Worm (Caenorhabditis elegans) whole organism, L4 larva: Measurements from ENCODE around the gene C08B6.11.

Source experiments
- F10B5.3 ChIP-seq: sonication (generic microtip); optimal IDR thresholded peaks from 2 replicates; lab custom pipeline; 2016; ENCODE audit warnings: mild to moderate bottlenecking, missing genetic modification characterization, missing compliant biosample characterization
- F37D6.2 ChIP-seq: sonication (generic microtip); optimal IDR thresholded peaks from 2 replicates; lab custom pipeline; 2016; ENCODE audit warnings: mild to moderate bottlenecking, missing genetic modification characterization, missing compliant biosample characterization
- F44E2.7 ChIP-seq: fragments of 200-800 bp; sonication (Bioruptor generic); IDR thresholded peaks from 2 replicates; pipeline ENCODE4 v2.1.2; 2022; ENCODE audit warnings: missing genetic modification characterization, missing compliant biosample characterization
- R02D3.7 ChIP-seq: fragments of 150-350 bp; sonication (generic microtip); optimal IDR thresholded peaks from 3 replicates; lab custom pipeline; 2014; ENCODE audit warnings: missing biosample characterization, missing genetic modification characterization
- Y105C5A.15 ChIP-seq: fragments of 200-800 bp; sonication (Bioruptor generic); IDR thresholded peaks from 2 replicates; pipeline ENCODE4 v1.3.6; 2022; ENCODE audit warnings: missing genetic modification characterization, missing compliant biosample characterization
- aha-1 ChIP-seq: fragments of 150-350 bp; peaks from one replicate; lab custom pipeline; 2014; ENCODE audit warnings: missing biosample characterization, missing genetic modification characterization
- attf-4 ChIP-seq: sonication (generic microtip); optimal IDR thresholded peaks from 3 replicates; lab custom pipeline; 2017; ENCODE audit warnings: missing biosample characterization, missing genetic modification characterization
- daf-16 ChIP-seq, 3 experiments: sonication (generic microtip); optimal IDR thresholded peaks; 2 replicates each; lab custom pipeline; 2016 to 2017; ENCODE audit warnings: missing genetic modification characterization in 3 of 3, missing genetic modification reagents in 3 of 3, mild to moderate bottlenecking in 2 of 3, missing compliant biosample characterization in 2 of 3, missing biosample characterization in 1 of 3, moderate library complexity in 1 of 3
- daf-8 ChIP-seq: fragments of 200-800 bp; sonication (Bioruptor generic); IDR thresholded peaks from 2 replicates; pipeline ENCODE4 v1.3.6; 2022; ENCODE audit warnings: missing genetic modification characterization, missing compliant biosample characterization
- dmd-6 ChIP-seq: fragments of 200-800 bp; sonication (Bioruptor generic); IDR thresholded peaks from 2 replicates; pipeline ENCODE4 v1.3.6; 2022; ENCODE audit warnings: missing genetic modification reagents, missing genetic modification characterization, missing compliant biosample characterization
- dmd-8 ChIP-seq: fragments of 200-800 bp; sonication (Bioruptor generic); IDR thresholded peaks from 2 replicates; pipeline ENCODE4 v1.3.6; 2022; ENCODE audit warnings: missing genetic modification characterization, missing compliant biosample characterization
- dve-1 ChIP-seq: sonication (generic microtip); optimal IDR thresholded peaks from 2 replicates; lab custom pipeline; 2017; ENCODE audit warnings: antibody characterized with exemption, mild to moderate bottlenecking, missing genetic modification characterization, missing compliant biosample characterization; ENCODE audit not compliant: insufficient read depth
- hif-1 ChIP-seq, 2 experiments: sonication (generic microtip); optimal IDR thresholded peaks; 2 replicates each; lab custom pipeline; 2016 to 2017; ENCODE audit warnings: missing compliant biosample characterization in 2 of 2, missing genetic modification characterization in 2 of 2, missing genetic modification reagents in 2 of 2, missing genotype in 2 of 2, mild to moderate bottlenecking in 1 of 2
- hlh-11 ChIP-seq: fragments of 200-800 bp; sonication (Bioruptor generic); optimal IDR thresholded peaks from 2 replicates; lab custom pipeline; 2018; ENCODE audit warnings: mild to moderate bottlenecking, missing genetic modification characterization, missing compliant biosample characterization
- lin-29 ChIP-seq: fragments of 200-800 bp; sonication (Bioruptor generic); IDR thresholded peaks from 2 replicates; pipeline ENCODE4 v1.3.6; 2022; ENCODE audit warnings: missing genetic modification reagents, missing genetic modification characterization, missing compliant biosample characterization
- lin-38 ChIP-seq: fragments of 200-800 bp; sonication (Bioruptor generic); IDR thresholded peaks from 2 replicates; pipeline ENCODE4 v1.3.6; 2022; ENCODE audit warnings: missing genetic modification reagents, missing genetic modification characterization, missing compliant biosample characterization
- nhr-11 ChIP-seq: fragments of 150-350 bp; optimal IDR thresholded peaks from 2 replicates; lab custom pipeline; 2014; ENCODE audit warnings: missing biosample characterization, missing genetic modification characterization
- nhr-25 ChIP-seq: sonication (generic microtip); optimal IDR thresholded peaks from 2 replicates; lab custom pipeline; 2017; ENCODE audit warnings: missing genetic modification characterization, mild to moderate bottlenecking, missing compliant biosample characterization, antibody characterized with exemption, moderate library complexity, borderline replicate concordance; ENCODE audit not compliant: insufficient read depth
- nhr-6 ChIP-seq: fragments of 150-350 bp; optimal IDR thresholded peaks from 2 replicates; lab custom pipeline; 2014; ENCODE audit warnings: missing biosample characterization, missing genetic modification characterization
- nhr-77 ChIP-seq: fragments of 150-350 bp; optimal IDR thresholded peaks from 2 replicates; lab custom pipeline; 2014; ENCODE audit warnings: missing biosample characterization, missing genetic modification characterization
- pqm-1 ChIP-seq: sonication (generic microtip); optimal IDR thresholded peaks from 2 replicates; lab custom pipeline; 2017; ENCODE audit warnings: missing biosample characterization, missing genetic modification characterization
- set-16 ChIP-seq: fragments of 200-800 bp; sonication (Bioruptor generic); IDR thresholded peaks from 2 replicates; pipeline ENCODE4 v1.3.6; 2022; ENCODE audit warnings: missing genetic modification reagents, missing genetic modification characterization, missing compliant biosample characterization
- snpc-1.2 ChIP-seq: fragments of 200-800 bp; sonication (Bioruptor generic); IDR thresholded peaks from 2 replicates; pipeline ENCODE4 v1.3.6; 2022; ENCODE audit warnings: missing genetic modification reagents, missing genetic modification characterization, missing compliant biosample characterization
- unc-39 ChIP-seq: sonication (generic microtip); optimal IDR thresholded peaks from 2 replicates; lab custom pipeline; 2017; ENCODE audit warnings: missing biosample characterization, missing genetic modification characterization
- unc-62 ChIP-seq, 3 experiments: fragments of 150-350 bp in 1 of 3; sonication (generic microtip); optimal IDR thresholded peaks in 2 of 3; peaks in 1 of 3; 1 replicate in 1 of 3; 2 replicates in 2 of 3; lab custom pipeline; 2014 to 2017; ENCODE audit warnings: missing biosample characterization in 3 of 3, missing genetic modification characterization in 3 of 3, missing genetic modification reagents in 3 of 3, missing genotype in 1 of 3
- zip-11 ChIP-seq: fragments of 200-800 bp; sonication (Bioruptor generic); IDR thresholded peaks from 2 replicates; pipeline ENCODE4 v1.3.6; 2022; ENCODE audit warnings: missing genetic modification characterization, missing compliant biosample characterization
- ztf-11 ChIP-seq: fragments of 150-350 bp; optimal IDR thresholded peaks from 2 replicates; lab custom pipeline; 2014; ENCODE audit warnings: missing biosample characterization, missing genetic modification characterization

Gene C08B6.11

ce11 chrV:10136644-10137043 lies 29.2 kb downstream of the C08B6.11 start:
- TF ChIP-seq set-16 (GFP tag; lab: Robert Waterston, UW) = peak; percentile 47; the same call in 1 of the 2 replicates

DNA sequence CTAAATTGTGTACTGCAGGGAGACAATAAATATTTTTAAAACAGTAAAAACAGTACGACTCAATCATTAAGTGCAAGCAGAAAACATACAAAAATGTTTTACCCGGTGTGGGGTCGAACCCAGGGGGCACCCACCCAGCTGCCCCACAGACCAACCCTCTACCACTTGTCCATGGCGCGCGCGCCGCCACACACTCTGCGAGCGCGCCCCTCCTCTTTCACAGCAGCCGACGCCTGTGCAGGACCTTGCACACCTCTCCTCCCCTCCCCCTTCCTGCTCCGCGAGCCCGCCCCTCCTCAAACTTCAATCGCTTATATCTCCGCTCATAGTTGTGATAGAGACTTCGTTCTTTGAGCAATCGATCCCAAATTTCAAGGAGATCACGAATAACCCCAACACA lies 31.2 kb downstream of the C08B6.11 start:
- TF ChIP-seq lin-38 = peak; percentile 60
- peak; percentile 63; the same call in 1 of the 2 replicates for TF ChIP-seq snpc-1.2
- TF ChIP-seq set-16 (GFP tag; lab: Robert Waterston, UW) = peak; percentile 63

DNA sequence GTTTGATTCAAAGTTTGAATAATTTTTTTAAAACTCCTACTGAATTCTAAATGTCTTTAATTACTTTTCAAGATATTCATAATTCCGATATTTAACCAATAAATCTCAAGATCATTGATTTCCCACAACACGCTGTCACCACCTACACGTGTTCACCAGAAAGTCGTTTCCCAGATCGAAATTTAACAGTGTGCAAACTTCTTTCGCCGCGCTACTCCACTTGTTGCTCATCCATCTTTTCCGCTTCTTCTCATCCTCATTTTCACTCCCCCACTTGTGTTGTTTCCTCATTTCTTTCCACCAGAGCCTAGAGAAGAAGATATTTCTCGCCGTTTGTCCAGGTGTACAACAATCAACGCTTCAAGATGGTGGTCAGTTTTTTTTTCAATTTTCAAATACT lies 38.2 kb downstream of the C08B6.11 start, which contains the start of gene C51E3.9:
C51E3.9 (plus strand) TSS at position 301 of the 400 bp plus-strand sequence.
- TF ChIP-seq hlh-11 (tag; lab: Kevin White, UChicago) (peak; percentile 5), aha-1 (tag; lab: Kevin White, UChicago) (peak; percentile 11), dmd-6 (GFP tag; lab: Robert Waterston, UW) (no peak)

DNA sequence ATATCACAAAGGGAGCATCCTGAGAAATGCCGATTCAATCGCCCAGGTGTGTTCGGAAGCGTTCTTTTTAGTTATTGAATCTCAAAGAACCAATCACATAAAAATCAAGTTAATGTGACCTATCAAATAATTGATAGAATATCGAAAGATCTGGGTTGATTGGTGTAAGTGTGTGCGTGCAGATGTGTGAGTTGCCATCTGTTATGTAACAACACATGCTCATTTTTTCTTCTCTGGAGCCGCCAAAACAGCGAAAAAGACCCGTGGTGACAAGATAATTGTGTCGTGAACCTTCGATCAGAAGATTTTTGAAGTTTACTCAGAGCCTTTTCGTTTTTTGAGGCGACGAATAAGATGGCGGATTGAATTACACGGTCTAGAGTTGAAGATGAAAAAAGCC lies 39.4 kb downstream of the C08B6.11 start:
- TF ChIP-seq nhr-11 (tag; lab: Kevin White, UChicago) (peak; percentile 35), hif-1 (tag; optimal IDR thresholded peaks at IDR 0.05; lab: Kevin White, UChicago) (peak in 1 of 2 experiments; percentile 78), F44E2.7 (no peak), unc-39 (tag; lab: Kevin White, UChicago) (no peak), ztf-11 (tag; lab: Kevin White, UChicago) (no peak), unc-62 (GFP tag; optimal IDR thresholded peaks at IDR 0.05 in 1 of 2; lab: Kevin White, UChicago) (peak in 1 of 2 experiments; percentile 19), unc-62 (tag; optimal IDR thresholded peaks at IDR 0.05; lab: Kevin White, UChicago) (no peak), pqm-1 (tag; lab: Kevin White, UChicago) (no peak), lin-29 (GFP tag; lab: Robert Waterston, UW) (no peak), F37D6.2 (tag; lab: Kevin White, UChicago) (no peak), aha-1 (tag; lab: Kevin White, UChicago) (peak; percentile 82), nhr-6 (tag; lab: Kevin White, UChicago) (no peak), daf-8 (GFP tag; lab: Robert Waterston, UW) (no peak), nhr-77 (tag; lab: Kevin White, UChicago) (no peak), daf-16 (GFP tag; optimal IDR thresholded peaks at IDR 0.05; lab: Kevin White, UChicago) (peak in 1 of 2 experiments; percentile 20), daf-16 (tag; optimal IDR thresholded peaks at IDR 0.05; lab: Kevin White, UChicago) (no peak), zip-11 (GFP tag; lab: Robert Waterston, UW) (no peak)

- TF ChIP-seq Y105C5A.15 (GFP tag; lab: Robert Waterston, UW) = no peak
- TF ChIP-seq nhr-25 = no peak
- no peak for TF ChIP-seq hif-1 (tag; optimal IDR thresholded peaks at IDR 0.05; lab: Kevin White, UChicago)
- TF ChIP-seq, all 104 proteins: peak for 0
These were observed 40.9 kb downstream of the C08B6.11 start, which contains the start of gene srsx-26 for ce11 chrV:10148352-10148751. Gene srsx-26 (plus strand): TSS chrV:10148652.

ce11 chrV:10149728-10150127 lies 42.3 kb downstream of the C08B6.11 start, which contains the start of gene srsx-27:
Gene srsx-27 (plus strand): TSS chrV:10150028.
- TF ChIP-seq F10B5.3 (no peak), dmd-8 (GFP tag; lab: Robert Waterston, UW) (no peak), attf-4 (no peak), R02D3.7 (tag; lab: Kevin White, UChicago) (no peak)

DNA sequence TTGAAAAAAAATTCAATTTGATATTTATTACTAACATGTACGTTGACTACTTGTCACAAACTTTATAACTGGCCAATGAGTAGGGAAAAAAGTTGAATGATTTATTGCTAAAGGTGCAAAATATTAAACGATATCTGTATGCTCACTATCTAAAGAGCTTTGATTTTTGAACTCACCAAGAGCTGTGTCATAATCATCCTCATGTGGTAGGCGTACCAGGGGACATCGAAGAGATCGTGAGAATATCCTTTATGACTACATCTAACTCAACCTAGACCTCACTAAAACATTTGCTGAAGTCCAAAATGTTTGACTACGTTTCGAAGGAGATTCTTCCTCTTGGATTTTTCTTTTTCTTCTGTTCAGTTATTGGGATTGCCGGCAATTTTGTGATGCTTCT lies 44.9 kb downstream of the C08B6.11 start, which contains the start of gene srsx-28:
srsx-28 (plus strand) TSS at position 301 of the 400 bp plus-strand sequence.
- TF ChIP-seq unc-62 (GFP tag; optimal IDR thresholded peaks at IDR 0.05 in 1 of 2; lab: Kevin White, UChicago) = peak in 1 of 2 experiments; percentile 57
- no peak for TF ChIP-seq unc-62 (tag; optimal IDR thresholded peaks at IDR 0.05; lab: Kevin White, UChicago)
- TF ChIP-seq dve-1 (tag; lab: Kevin White, UChicago) = no peak
- TF ChIP-seq dmd-8 (GFP tag; lab: Robert Waterston, UW) = no peak
